Worm (Caenorhabditis elegans) whole organism, early embryonic: ENCODE results near the gene F13H10.8.

Experiments
- hnd-1 ChIP-seq: sonication (generic microtip); optimal IDR thresholded peaks from 2 replicates; lab custom pipeline; 2016; ENCODE audit warnings: missing genetic modification characterization, missing compliant biosample characterization

Gene F13H10.8

DNA sequence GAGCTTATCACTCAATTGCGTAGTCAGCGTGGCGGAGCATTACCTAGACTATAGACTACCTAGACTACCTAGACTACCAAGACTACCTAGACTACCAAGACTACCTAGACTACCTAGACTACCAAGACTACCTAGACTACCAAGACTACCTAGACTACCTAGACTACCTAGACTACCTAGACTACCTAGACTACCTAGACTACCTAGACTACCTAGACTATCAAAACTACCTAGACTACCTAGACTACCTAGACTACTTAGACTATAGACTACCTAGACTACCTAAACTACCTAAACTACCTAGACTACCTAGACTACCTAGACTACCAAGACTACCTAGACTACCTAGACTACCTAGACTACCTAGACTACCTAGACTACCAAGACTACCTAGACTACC lies 50.6 kb downstream of the F13H10.8 start:
- TF ChIP-seq hnd-1 (tag; lab: Kevin White, UChicago): peak; percentile 29
